Fruit fly (Drosophila melanogaster) whole organism, prepupa: ENCODE data around the gene CG1998.

Experiments
- CG31627 ChIP-seq: fragments of 200-800 bp; sonication (Bioruptor generic); optimal IDR thresholded peaks from 3 replicates; lab custom pipeline; 2016; ENCODE audit warnings: missing biosample characterization, missing genetic modification characterization
- CG32006 ChIP-seq: fragments of 200-800 bp; sonication (Bioruptor generic); optimal IDR thresholded peaks from 3 replicates; lab custom pipeline; 2017; ENCODE audit warnings: missing biosample characterization, mild to moderate bottlenecking, missing genetic modification characterization
- CG4318 ChIP-seq: fragments of 200-800 bp; sonication (Bioruptor generic); optimal IDR thresholded peaks from 3 replicates; lab custom pipeline; 2017; ENCODE audit warnings: missing biosample characterization, mild to moderate bottlenecking, missing genetic modification characterization
- CG6854 ChIP-seq: fragments of 200-800 bp; sonication (Bioruptor generic); optimal IDR thresholded peaks from 2 replicates; lab custom pipeline; 2017; ENCODE audit warnings: missing biosample characterization, mild to moderate bottlenecking, missing genetic modification characterization
- CG9139 ChIP-seq: fragments of 200-800 bp; sonication (Bioruptor generic); optimal IDR thresholded peaks from 3 replicates; lab custom pipeline; 2017; ENCODE audit warnings: missing biosample characterization, mild to moderate bottlenecking, missing genetic modification characterization
- Eip75B ChIP-seq: fragments of 200-800 bp; sonication (Bioruptor generic); optimal IDR thresholded peaks from 3 replicates; lab custom pipeline; 2016; ENCODE audit warnings: missing biosample characterization, missing genetic modification characterization
- Eip93F ChIP-seq: fragments of 200-800 bp; sonication (Bioruptor generic); optimal IDR thresholded peaks from 2 replicates; lab custom pipeline; 2016; ENCODE audit warnings: missing biosample characterization, mild to moderate bottlenecking, missing genetic modification characterization
- Smox ChIP-seq: fragments of 200-800 bp; sonication (Bioruptor generic); optimal IDR thresholded peaks from 3 replicates; lab custom pipeline; 2016; ENCODE audit warnings: missing biosample characterization, missing genetic modification characterization
- Sox14 ChIP-seq: fragments of 200-800 bp; sonication (Bioruptor generic); optimal IDR thresholded peaks from 3 replicates; lab custom pipeline; 2016; ENCODE audit warnings: missing biosample characterization, missing genetic modification characterization
- fd59A ChIP-seq: fragments of 200-800 bp; sonication (Bioruptor generic); optimal IDR thresholded peaks from 2 replicates; lab custom pipeline; 2017; ENCODE audit warnings: missing biosample characterization, mild to moderate bottlenecking, missing genetic modification characterization, missing genetic modification reagents

dm6 chrX:13371704-13372049 is 41.2 kb downstream of the CG1998 start:
- TF ChIP-seq Smox (GFP tag; lab: Kevin White, UChicago) (no peak), CG32006 (GFP tag; lab: Kevin White, UChicago) (no peak), Eip75B (no peak), CG6854 (GFP tag; lab: Kevin White, UChicago) (no peak), CG9139 (GFP tag; lab: Kevin White, UChicago) (no peak), CG31627 (GFP tag; lab: Kevin White, UChicago) (no peak), Sox14 (GFP tag; lab: Kevin White, UChicago) (no peak), fd59A (GFP tag; lab: Kevin White, UChicago) (no peak), CG4318 (GFP tag; lab: Kevin White, UChicago) (no peak), Eip93F (no peak)
